Fruit fly (Drosophila melanogaster): ENCODE results near the gene NSD.

Gene NSD

dm6 chr3R:27919385-27919789 lies 18.3 kb downstream of the NSD start, which contains the start of gene Boh1 (continued):
- TF ChIP-seq CG4328 (GFP tag; optimal IDR thresholded peaks at IDR 0.05) (no peak), oc (tag; optimal IDR thresholded peaks at IDR 0.05) (no peak), repo (GFP tag; optimal IDR thresholded peaks at IDR 0.05) (no peak), jigr1 (GFP tag; IDR thresholded peaks at IDR 0.05) (no peak; the same call in 2 of the 3 replicates), BEAF-32 (GFP tag; optimal IDR thresholded peaks at IDR 0.05) (peak; percentile 8), yki (optimal IDR thresholded peaks at IDR 0.05) (no peak), CG13775 (GFP tag; optimal IDR thresholded peaks at IDR 0.05) (peak; percentile 26), stc (GFP tag; IDR thresholded peaks at IDR 0.05) (no peak), pb (GFP tag; optimal IDR thresholded peaks at IDR 0.05) (no peak), hth (optimal IDR thresholded peaks at IDR 0.05) (no peak), CG10431 (GFP tag; optimal IDR thresholded peaks at IDR 0.05) (no peak), CG12299 (tag; optimal IDR thresholded peaks at IDR 0.05) (peak; percentile 15), CG10267 (tag; optimal IDR thresholded peaks at IDR 0.05) (peak; percentile 76), cad (GFP tag; optimal IDR thresholded peaks at IDR 0.05) (no peak), otp (GFP tag; IDR thresholded peaks at IDR 0.05) (no peak), gsb-n (tag; optimal IDR thresholded peaks at IDR 0.05) (peak; percentile 53), ranshi (GFP tag; IDR thresholded peaks at IDR 0.05) (no peak), CG7928 (GFP tag; optimal IDR thresholded peaks at IDR 0.05) (no peak), amos (GFP tag; IDR thresholded peaks at IDR 0.05; ENCODE audit: partially characterized antibody) (no peak), kay (GFP tag; optimal IDR thresholded peaks at IDR 0.05) (no peak), Adf1 (GFP tag; IDR thresholded peaks at IDR 0.05) (no peak), Ets65A (GFP tag) (no peak), org-1 (GFP tag; optimal IDR thresholded peaks at IDR 0.05) (no peak), Taf1 (GFP tag; IDR thresholded peaks at IDR 0.05) (no peak), psq (GFP tag; optimal IDR thresholded peaks at IDR 0.05) (no peak), Scr (GFP tag; IDR thresholded peaks at IDR 0.05; ENCODE audit: partially characterized antibody) (no peak), mld (GFP tag; IDR thresholded peaks at IDR 0.05; ENCODE audit: partially characterized antibody) (no peak), CG9437 (GFP tag; optimal IDR thresholded peaks at IDR 0.05) (no peak), CG32772 (GFP tag; IDR thresholded peaks at IDR 0.05) (no peak), CG7372 (GFP tag; IDR thresholded peaks at IDR 0.05) (no peak), az2 (GFP tag; optimal IDR thresholded peaks at IDR 0.05) (no peak), H2.0 (GFP tag; IDR thresholded peaks at IDR 0.05) (no peak), aop (GFP tag; IDR thresholded peaks at IDR 0.05) (no peak), CG17829 (tag; optimal IDR thresholded peaks at IDR 0.05) (peak; percentile 70), CG7271 (tag; optimal IDR thresholded peaks at IDR 0.05) (no peak), CG9797 (GFP tag; optimal IDR thresholded peaks at IDR 0.05) (no peak), CG11560 (tag; IDR thresholded peaks at IDR 0.05) (no peak), Mrtf (GFP tag; IDR thresholded peaks at IDR 0.05) (no peak), CG13287 (GFP tag; IDR thresholded peaks at IDR 0.05; ENCODE audit: partially characterized antibody) (no peak; the same call in 1 of the 2 replicates), hb (GFP tag; IDR thresholded peaks at IDR 0.05; ENCODE audit: partially characterized antibody) (no peak), CG8281 (tag; optimal IDR thresholded peaks at IDR 0.05) (no peak), unc-4 (GFP tag; IDR thresholded peaks at IDR 0.05; ENCODE audit: partially characterized antibody) (no peak), ATbp (GFP tag; optimal IDR thresholded peaks at IDR 0.05) (no peak), eyg (GFP tag; optimal IDR thresholded peaks at IDR 0.05) (no peak), NfI (GFP tag; optimal IDR thresholded peaks at IDR 0.05) (peak; percentile 16), dan (GFP tag; IDR thresholded peaks at IDR 0.05) (no peak), caup (GFP tag; optimal IDR thresholded peaks at IDR 0.05; ENCODE audit: severe bottlenecking) (peak; percentile 15), CG8290 (GFP tag; optimal IDR thresholded peaks at IDR 0.05) (no peak), CG8290 (tag; optimal IDR thresholded peaks at IDR 0.05) (no peak), CG6654 (GFP tag; optimal IDR thresholded peaks at IDR 0.05) (no peak), onecut (GFP tag; IDR thresholded peaks at IDR 0.05) (no peak), D19B (GFP tag; optimal IDR thresholded peaks at IDR 0.05) (no peak), ttk (GFP tag; IDR thresholded peaks at IDR 0.05) (no peak)
